Worm (Caenorhabditis elegans) whole organism, L2 larva: ENCODE results near the gene Y6E2A.10.

Experiments
- R02D3.7 ChIP-seq: fragments of 150-350 bp; optimal IDR thresholded peaks from 2 replicates; lab custom pipeline; 2014; ENCODE audit warnings: missing biosample characterization, missing genetic modification characterization
- alr-1 ChIP-seq: fragments of 150-350 bp; optimal IDR thresholded peaks from 2 replicates; lab custom pipeline; 2014; ENCODE audit warnings: missing biosample characterization, missing genetic modification characterization
- aly-2 ChIP-seq: fragments of 150-350 bp; optimal IDR thresholded peaks from 2 replicates; lab custom pipeline; 2014; ENCODE audit warnings: missing biosample characterization, missing genetic modification characterization
- ama-1 ChIP-seq: fragments of 150-350 bp; optimal IDR thresholded peaks from 2 replicates; lab custom pipeline; 2018; ENCODE audit warnings: inconsistent platforms
- blmp-1 ChIP-seq: sonication (generic microtip); optimal IDR thresholded peaks from 2 replicates; lab custom pipeline; 2017; ENCODE audit warnings: missing genetic modification characterization, mild to moderate bottlenecking, missing compliant biosample characterization, antibody characterized with exemption, moderate library complexity; ENCODE audit not compliant: insufficient read depth
- ceh-16 ChIP-seq: fragments of 150-350 bp; optimal IDR thresholded peaks from 2 replicates; lab custom pipeline; 2014; ENCODE audit warnings: missing biosample characterization, missing genetic modification characterization
- crh-2 ChIP-seq: sonication (generic microtip); optimal IDR thresholded peaks from 2 replicates; lab custom pipeline; 2017; ENCODE audit warnings: missing biosample characterization, missing genetic modification characterization
- egl-27 ChIP-seq: sonication (generic microtip); optimal IDR thresholded peaks from 3 replicates; lab custom pipeline; 2017; ENCODE audit warnings: missing biosample characterization, missing genetic modification reagents, missing genetic modification characterization
- elt-1 ChIP-seq: fragments of 150-350 bp; optimal IDR thresholded peaks from 2 replicates; lab custom pipeline; 2014; ENCODE audit warnings: missing biosample characterization, missing genetic modification characterization
- elt-3 ChIP-seq: sonication (generic microtip); optimal IDR thresholded peaks from 2 replicates; lab custom pipeline; 2017; ENCODE audit warnings: missing biosample characterization, missing genetic modification characterization
- fos-1 ChIP-seq: fragments of 150-350 bp; optimal IDR thresholded peaks from 2 replicates; lab custom pipeline; 2014; ENCODE audit warnings: missing biosample characterization, missing genetic modification characterization
- gmeb-1 ChIP-seq: fragments of 150-350 bp; optimal IDR thresholded peaks from 2 replicates; lab custom pipeline; 2014; ENCODE audit warnings: missing biosample characterization, missing genetic modification characterization
- lin-13 ChIP-seq: fragments of 150-350 bp; optimal IDR thresholded peaks from 2 replicates; lab custom pipeline; 2014; ENCODE audit warnings: missing biosample characterization, missing genetic modification reagents, missing genetic modification characterization
- lsy-2 ChIP-seq, 2 experiments: fragments of 150-350 bp in 1 of 2; sonication (generic microtip) in 1 of 2; optimal IDR thresholded peaks; 2 replicates each; lab custom pipeline; 2014 to 2017; ENCODE audit warnings: missing biosample characterization in 2 of 2, missing genetic modification characterization in 2 of 2
- mab-5 ChIP-seq: fragments of 150-350 bp; optimal IDR thresholded peaks from 2 replicates; lab custom pipeline; 2014; ENCODE audit warnings: missing biosample characterization, missing genetic modification characterization
- mbf-1 ChIP-seq: sonication (generic microtip); optimal IDR thresholded peaks from 2 replicates; lab custom pipeline; 2017; ENCODE audit warnings: missing biosample characterization, missing genetic modification characterization
- mdl-1 ChIP-seq, 2 experiments: fragments of 150-350 bp in 1 of 2; sonication (generic microtip) in 1 of 2; optimal IDR thresholded peaks; 2 replicates each; lab custom pipeline; 2017; ENCODE audit warnings: missing biosample characterization in 2 of 2, missing genetic modification characterization in 2 of 2
- nhr-10 ChIP-seq: sonication (generic microtip); optimal IDR thresholded peaks from 2 replicates; lab custom pipeline; 2017; ENCODE audit warnings: missing biosample characterization, missing genetic modification characterization
- nhr-11 ChIP-seq: fragments of 150-350 bp; optimal IDR thresholded peaks from 2 replicates; lab custom pipeline; 2014; ENCODE audit warnings: missing biosample characterization, missing genetic modification characterization
- nhr-12 ChIP-seq: fragments of 150-350 bp; optimal IDR thresholded peaks from 2 replicates; lab custom pipeline; 2014; ENCODE audit warnings: missing biosample characterization, missing genetic modification characterization
- nhr-129 ChIP-seq: fragments of 150-350 bp; optimal IDR thresholded peaks from 2 replicates; lab custom pipeline; 2014; ENCODE audit warnings: missing biosample characterization, missing genetic modification characterization
- nhr-21 ChIP-seq: fragments of 150-350 bp; optimal IDR thresholded peaks from 2 replicates; lab custom pipeline; 2014; ENCODE audit warnings: missing biosample characterization, missing genetic modification characterization
- nhr-23 ChIP-seq: fragments of 150-350 bp; optimal IDR thresholded peaks from 2 replicates; lab custom pipeline; 2014; ENCODE audit warnings: missing biosample characterization, missing genetic modification reagents, missing genetic modification characterization
- nhr-237 ChIP-seq: fragments of 150-350 bp; optimal IDR thresholded peaks from 2 replicates; lab custom pipeline; 2014; ENCODE audit warnings: missing biosample characterization, missing genetic modification characterization
- nhr-6 ChIP-seq: fragments of 150-350 bp; optimal IDR thresholded peaks from 2 replicates; lab custom pipeline; 2014; ENCODE audit warnings: missing biosample characterization, missing genetic modification characterization
- nhr-77 ChIP-seq: fragments of 150-350 bp; optimal IDR thresholded peaks from 2 replicates; lab custom pipeline; 2014; ENCODE audit warnings: missing biosample characterization, missing genetic modification characterization
- peb-1 ChIP-seq: fragments of 150-350 bp; optimal IDR thresholded peaks from 2 replicates; lab custom pipeline; 2014; ENCODE audit warnings: missing biosample characterization, missing genetic modification characterization
- sem-4 ChIP-seq: fragments of 150-350 bp; optimal IDR thresholded peaks from 2 replicates; lab custom pipeline; 2014; ENCODE audit warnings: missing biosample characterization, missing genetic modification reagents, missing genetic modification characterization
- skn-1 ChIP-seq: sonication (generic microtip); optimal IDR thresholded peaks from 2 replicates; lab custom pipeline; 2017; ENCODE audit warnings: missing biosample characterization, missing genetic modification characterization
- sma-3 ChIP-seq: sonication (generic microtip); optimal IDR thresholded peaks from 2 replicates; lab custom pipeline; 2016; ENCODE audit warnings: missing genetic modification reagents, missing genetic modification characterization, missing compliant biosample characterization
- sma-9 ChIP-seq, 2 experiments: fragments of 150-350 bp in 1 of 2; sonication (generic microtip) in 1 of 2; optimal IDR thresholded peaks; 2 replicates each; lab custom pipeline; 2014 to 2016; ENCODE audit warnings: missing genetic modification characterization in 2 of 2, mild to moderate bottlenecking in 1 of 2, missing biosample characterization in 1 of 2, missing compliant biosample characterization in 1 of 2, missing genetic modification reagents in 1 of 2, moderate library complexity in 1 of 2
- snpc-4 ChIP-seq: fragments of 150-350 bp; optimal IDR thresholded peaks from 2 replicates; lab custom pipeline; 2014; ENCODE audit warnings: missing biosample characterization, missing genetic modification characterization
- unc-39 ChIP-seq: fragments of 150-350 bp; optimal IDR thresholded peaks from 2 replicates; lab custom pipeline; 2014; ENCODE audit warnings: missing biosample characterization, missing genetic modification characterization
- unc-62 ChIP-seq: fragments of 150-350 bp; optimal IDR thresholded peaks from 2 replicates; lab custom pipeline; 2014; ENCODE audit warnings: missing biosample characterization, missing genetic modification reagents, missing genetic modification characterization
- zag-1 ChIP-seq: fragments of 150-350 bp; optimal IDR thresholded peaks from 2 replicates; lab custom pipeline; 2014; ENCODE audit warnings: missing biosample characterization, missing genetic modification characterization
- ztf-1 ChIP-seq: fragments of 200-800 bp; sonication (Bioruptor generic); conservative IDR thresholded peaks from 2 replicates; pipeline ENCODE4 v1.3.6; 2022; ENCODE audit warnings: missing genetic modification characterization, missing compliant biosample characterization
- ztf-11 ChIP-seq: sonication (generic microtip); optimal IDR thresholded peaks from 2 replicates; lab custom pipeline; 2017; ENCODE audit warnings: missing biosample characterization, missing genetic modification characterization

Y6E2A.10 gene

ce11 chrV:15730459-15730858 is at the start of gene Y6E2A.10:
Gene Y6E2A.10 (minus strand): TSS chrV:15730559.
- TF ChIP-seq mbf-1 (tag; lab: Kevin White, UChicago) (no peak), zag-1 (tag; lab: Kevin White, UChicago) (no peak), elt-3 (tag; lab: Kevin White, UChicago) (no peak), ceh-16 (no peak), nhr-6 (tag; lab: Kevin White, UChicago) (no peak), peb-1 (tag; lab: Kevin White, UChicago) (no peak), unc-62 (GFP tag; lab: Kevin White, UChicago) (no peak), nhr-237 (no peak), sma-9 (GFP tag; optimal IDR thresholded peaks at IDR 0.05; lab: Kevin White, UChicago) (no peak), sma-9 (tag; optimal IDR thresholded peaks at IDR 0.05; lab: Kevin White, UChicago) (no peak), fos-1 (no peak), nhr-11 (tag; lab: Kevin White, UChicago) (no peak), nhr-23 (tag; lab: Kevin White, UChicago) (no peak), snpc-4 (tag; lab: Kevin White, UChicago) (no peak), aly-2 (no peak), lsy-2 (tag; optimal IDR thresholded peaks at IDR 0.05; lab: Kevin White, UChicago) (no peak), blmp-1 (no peak), mdl-1 (tag; optimal IDR thresholded peaks at IDR 0.05; lab: Kevin White, UChicago) (no peak), alr-1 (tag; lab: Kevin White, UChicago) (no peak), nhr-77 (tag; lab: Kevin White, UChicago) (no peak), gmeb-1 (tag; lab: Kevin White, UChicago) (no peak)

DNA sequence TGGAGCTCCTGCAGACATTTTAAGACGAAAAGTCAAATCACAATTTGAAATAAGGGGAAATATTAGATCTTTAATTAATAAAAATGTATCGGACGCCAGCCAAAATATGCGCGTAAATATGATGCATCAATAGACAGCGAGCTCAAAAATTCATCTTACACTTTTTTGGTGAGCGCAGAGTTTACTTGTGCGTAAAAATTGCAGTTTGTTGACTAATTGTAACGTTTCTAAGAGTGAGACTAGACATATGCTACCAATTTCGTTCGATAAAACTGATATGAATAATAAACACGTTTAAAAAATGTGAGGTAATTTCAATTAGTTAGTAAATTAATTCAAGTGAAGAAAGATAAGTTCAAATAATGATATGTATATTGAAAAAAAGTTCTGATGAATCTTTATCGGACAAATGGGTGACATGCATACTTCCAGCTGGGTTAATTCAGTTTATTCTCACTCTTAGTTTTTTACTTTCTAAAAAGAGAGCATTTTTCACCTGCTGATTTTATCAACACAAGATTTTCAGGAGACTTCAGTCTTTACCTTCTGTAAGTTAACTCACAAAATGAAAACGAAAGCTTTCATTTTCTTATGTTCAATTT is 48.9 kb upstream of the Y6E2A.10 start, which contains the start of the genes nhr-285 and irld-52:
nhr-285 (minus strand) TSS at position 101 of the 602 bp plus-strand sequence.
irld-52 (plus strand) TSS at position 552 of the 602 bp plus-strand sequence.
- TF ChIP-seq nhr-77 (tag; lab: Kevin White, UChicago), result no peak
- TF ChIP-seq mab-5 (tag; lab: Kevin White, UChicago), result no peak
- TF ChIP-seq crh-2, result no peak
- TF ChIP-seq nhr-21 (tag; lab: Kevin White, UChicago), result no peak
- TF ChIP-seq gmeb-1 (tag; lab: Kevin White, UChicago), result no peak
- TF ChIP-seq sma-3, result no peak
- TF ChIP-seq nhr-12 (tag; lab: Kevin White, UChicago), result no peak
- TF ChIP-seq elt-3 (tag; lab: Kevin White, UChicago), result no peak
- TF ChIP-seq egl-27 (tag; lab: Kevin White, UChicago), result no peak
- no peak for TF ChIP-seq alr-1 (tag; lab: Kevin White, UChicago)
- TF ChIP-seq nhr-129 (tag; lab: Kevin White, UChicago), result no peak
- TF ChIP-seq R02D3.7, result no peak
- TF ChIP-seq ztf-11 (tag; lab: Kevin White, UChicago), result no peak
- TF ChIP-seq nhr-11 (tag; lab: Kevin White, UChicago), result no peak
- TF ChIP-seq ztf-1 (GFP tag; lab: Robert Waterston, UW), result no peak
- no peak for TF ChIP-seq skn-1 (tag; lab: Kevin White, UChicago)
- TF ChIP-seq, all 48 proteins: peak for 0

DNA sequence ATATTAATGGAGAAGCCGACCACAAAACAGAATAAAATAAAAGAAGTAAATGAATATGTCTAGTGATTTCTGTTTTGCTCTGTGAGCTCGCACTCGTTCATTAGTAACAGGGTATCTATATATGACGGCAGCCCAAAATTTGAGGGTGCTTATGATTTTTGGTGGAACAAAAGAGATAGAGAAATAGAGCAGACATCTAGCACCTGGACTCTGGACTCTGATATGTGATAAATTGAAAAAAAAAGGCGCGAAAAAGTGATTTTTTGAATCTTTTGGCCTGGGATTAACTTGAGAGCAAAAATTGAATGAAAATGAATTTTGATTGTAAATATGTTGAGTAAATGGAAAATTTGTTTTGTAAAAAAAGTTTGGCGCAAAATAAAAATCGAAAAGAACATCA is 46.3 kb upstream of the Y6E2A.10 start, which contains the start of gene nhr-283:
nhr-283 (minus strand) TSS at position 101 of the 400 bp plus-strand sequence.
- TF ChIP-seq elt-1 (no peak), mab-5 (tag; lab: Kevin White, UChicago) (no peak), ama-1 (lab: Kevin White, UChicago) (no peak), lin-13 (no peak), sem-4 (tag; lab: Kevin White, UChicago) (no peak), ztf-1 (GFP tag; lab: Robert Waterston, UW) (no peak), gmeb-1 (tag; lab: Kevin White, UChicago) (no peak), nhr-6 (tag; lab: Kevin White, UChicago) (no peak), nhr-237 (no peak), mbf-1 (tag; lab: Kevin White, UChicago) (no peak), skn-1 (tag; lab: Kevin White, UChicago) (no peak), zag-1 (tag; lab: Kevin White, UChicago) (no peak), unc-39 (tag; lab: Kevin White, UChicago) (no peak), crh-2 (no peak), nhr-12 (tag; lab: Kevin White, UChicago) (no peak), nhr-10 (tag; lab: Kevin White, UChicago) (no peak)
